Fruit fly (Drosophila melanogaster) whole organism, embryonic: Measurements from ENCODE around the gene CG33703.

ENCODE experiments used
- Atf6 ChIP-seq: fragments of 200-800 bp; sonication (Bioruptor generic); IDR thresholded peaks from 2 replicates; pipeline ENCODE4 v1.3.6; 2022; ENCODE audit warnings: missing biosample characterization, missing genetic modification characterization
- B-H2 ChIP-seq: fragments of 200-800 bp; sonication (Bioruptor generic); optimal IDR thresholded peaks from 2 replicates; lab custom pipeline; 2018; ENCODE audit warnings: missing biosample characterization, mild to moderate bottlenecking, missing genetic modification characterization
- CG10366 ChIP-seq: fragments of 200-800 bp; sonication (Bioruptor generic); IDR thresholded peaks from 2 replicates; pipeline ENCODE4 v1.3.6; 2022; ENCODE audit warnings: missing biosample characterization, missing genetic modification characterization
- CG10462 ChIP-seq: fragments of 200-800 bp; sonication (Bioruptor generic); optimal IDR thresholded peaks from 2 replicates; lab custom pipeline; 2016; ENCODE audit warnings: missing biosample characterization, missing genetic modification characterization
- CG11085 ChIP-seq: fragments of 200-800 bp; sonication (Bioruptor generic); IDR thresholded peaks from 2 replicates; pipeline ENCODE4 v1.3.6; 2022; ENCODE audit warnings: missing biosample characterization, missing genetic modification characterization
- CG12071 ChIP-seq: fragments of 200-800 bp; sonication (Bioruptor generic); optimal IDR thresholded peaks from 3 replicates; lab custom pipeline; 2018; ENCODE audit warnings: missing biosample characterization, mild to moderate bottlenecking, missing genetic modification characterization
- CG13775 ChIP-seq: fragments of 200-800 bp; sonication (Bioruptor generic); optimal IDR thresholded peaks from 3 replicates; lab custom pipeline; 2017; ENCODE audit warnings: missing biosample characterization, mild to moderate bottlenecking, missing genetic modification characterization
- CG14014 ChIP-seq: fragments of 200-800 bp; sonication (Bioruptor generic); IDR thresholded peaks from 2 replicates; pipeline ENCODE4 v1.3.6; 2022; ENCODE audit warnings: missing biosample characterization, missing genetic modification characterization
- CG14860 ChIP-seq: fragments of 200-800 bp; sonication (Bioruptor generic); IDR thresholded peaks from 3 replicates; pipeline ENCODE4 v1.3.6; 2022; ENCODE audit warnings: missing biosample characterization, missing genetic modification characterization; ENCODE audit not compliant: partially characterized antibody
- CG15073 ChIP-seq: fragments of 200-800 bp; sonication (Bioruptor generic); optimal IDR thresholded peaks from 2 replicates; lab custom pipeline; 2016; ENCODE audit warnings: missing biosample characterization, missing genetic modification characterization
- CG1603 ChIP-seq: fragments of 200-800 bp; sonication (Bioruptor generic); optimal IDR thresholded peaks from 2 replicates; lab custom pipeline; 2019; ENCODE audit warnings: missing biosample characterization, mild to moderate bottlenecking, missing genetic modification characterization, moderate library complexity
- CG1647 ChIP-seq: fragments of 200-800 bp; sonication (Bioruptor generic); optimal IDR thresholded peaks from 3 replicates; lab custom pipeline; 2016; ENCODE audit warnings: missing biosample characterization, missing genetic modification characterization
- CG17359 ChIP-seq: fragments of 200-800 bp; sonication (Bioruptor generic); optimal IDR thresholded peaks from 3 replicates; lab custom pipeline; 2018; ENCODE audit warnings: missing biosample characterization, mild to moderate bottlenecking, missing genetic modification characterization, moderate library complexity
- CG17802 ChIP-seq: fragments of 200-800 bp; sonication (Bioruptor generic); optimal IDR thresholded peaks from 2 replicates; lab custom pipeline; 2018; ENCODE audit warnings: missing biosample characterization, mild to moderate bottlenecking, missing genetic modification characterization, moderate library complexity
- CG18619 ChIP-seq: fragments of 200-800 bp; sonication (Bioruptor generic); optimal IDR thresholded peaks from 3 replicates; lab custom pipeline; 2017; ENCODE audit warnings: missing biosample characterization, mild to moderate bottlenecking, missing genetic modification characterization
- CG18764 ChIP-seq: fragments of 200-800 bp; sonication (Bioruptor generic); optimal IDR thresholded peaks from 3 replicates; lab custom pipeline; 2016; ENCODE audit warnings: missing biosample characterization, missing genetic modification characterization
- CG2199 ChIP-seq: fragments of 200-800 bp; sonication (Bioruptor generic); IDR thresholded peaks from 3 replicates; pipeline ENCODE4 v1.3.6; 2022; ENCODE audit warnings: missing biosample characterization, missing genetic modification characterization
- CG2875 ChIP-seq: fragments of 200-800 bp; sonication (Bioruptor generic); optimal IDR thresholded peaks from 2 replicates; lab custom pipeline; 2017; ENCODE audit warnings: missing biosample characterization, mild to moderate bottlenecking, missing genetic modification characterization, missing genetic modification reagents
- CG3163 ChIP-seq: fragments of 200-800 bp; sonication (Bioruptor generic); optimal IDR thresholded peaks from 3 replicates; lab custom pipeline; 2016; ENCODE audit warnings: missing biosample characterization, missing genetic modification characterization
- CG32532 ChIP-seq: fragments of 200-800 bp; sonication (Bioruptor generic); IDR thresholded peaks from 2 replicates; pipeline ENCODE4 v1.3.6; 2022; ENCODE audit warnings: missing biosample characterization, missing genetic modification characterization
- CG33213 ChIP-seq: fragments of 200-800 bp; sonication (Bioruptor generic); optimal IDR thresholded peaks from 3 replicates; lab custom pipeline; 2016; ENCODE audit warnings: missing biosample characterization, missing genetic modification characterization
- CG4707 ChIP-seq: fragments of 200-800 bp; sonication (Bioruptor generic); optimal IDR thresholded peaks from 2 replicates; lab custom pipeline; 2018; ENCODE audit warnings: missing biosample characterization, mild to moderate bottlenecking, missing genetic modification characterization, moderate library complexity
- CG6254 ChIP-seq: fragments of 200-800 bp; sonication (Bioruptor generic); optimal IDR thresholded peaks from 3 replicates; lab custom pipeline; 2017; ENCODE audit warnings: mild to moderate bottlenecking, missing biosample characterization, missing genetic modification reagents, missing genetic modification characterization
- CoRest ChIP-seq: fragments of 200-800 bp; sonication (Bioruptor generic); optimal IDR thresholded peaks from 3 replicates; lab custom pipeline; 2018; ENCODE audit warnings: missing biosample characterization, mild to moderate bottlenecking, missing genetic modification characterization, moderate library complexity
- E2f2 ChIP-seq: fragments of 200-800 bp; sonication (Bioruptor generic); IDR thresholded peaks from 2 replicates; pipeline ENCODE4 v1.3.6; 2022; ENCODE audit warnings: missing biosample characterization, missing genetic modification characterization
- Ets65A ChIP-seq: fragments of 200-800 bp; sonication (Bioruptor generic); peaks from one replicate; lab custom pipeline; 2016; ENCODE audit warnings: missing biosample characterization, missing genetic modification characterization
- HHEX ChIP-seq: fragments of 200-800 bp; sonication (Bioruptor generic); optimal IDR thresholded peaks from 3 replicates; lab custom pipeline; 2017; ENCODE audit warnings: missing biosample characterization, mild to moderate bottlenecking, missing genetic modification characterization, missing genetic modification reagents
- HmgD ChIP-seq: fragments of 200-800 bp; sonication (Bioruptor generic); optimal IDR thresholded peaks from 3 replicates; lab custom pipeline; 2016; ENCODE audit warnings: missing biosample characterization, missing genetic modification characterization
- Max ChIP-seq: fragments of 200-800 bp; sonication (Bioruptor generic); optimal IDR thresholded peaks from 2 replicates; lab custom pipeline; 2016; ENCODE audit warnings: missing biosample characterization, mild to moderate bottlenecking, missing genetic modification characterization
- Med ChIP-seq: fragments of 200-800 bp; sonication (Bioruptor generic); peaks from one replicate; lab custom pipeline; 2016; ENCODE audit warnings: missing biosample characterization, missing genetic modification characterization, mild to moderate bottlenecking, inconsistent platforms, moderate library complexity
- NC2α ChIP-seq: fragments of 200-800 bp; sonication (Bioruptor generic); optimal IDR thresholded peaks from 2 replicates; lab custom pipeline; 2016; ENCODE audit warnings: missing biosample characterization, missing genetic modification characterization
- NK7.1 ChIP-seq: fragments of 200-800 bp; sonication (Bioruptor generic); optimal IDR thresholded peaks from 3 replicates; lab custom pipeline; 2016; ENCODE audit warnings: missing biosample characterization, missing genetic modification characterization
- PHDP ChIP-seq: fragments of 200-800 bp; sonication (Bioruptor generic); optimal IDR thresholded peaks from 3 replicates; lab custom pipeline; 2018; ENCODE audit warnings: missing biosample characterization, mild to moderate bottlenecking, missing genetic modification characterization, moderate library complexity
- Rfx ChIP-seq: fragments of 200-800 bp; sonication (Bioruptor generic); IDR thresholded peaks from 2 replicates; pipeline ENCODE4 v1.3.6; 2022; ENCODE audit warnings: missing biosample characterization, missing genetic modification characterization
- Sox100B ChIP-seq: fragments of 200-800 bp; sonication (Bioruptor generic); optimal IDR thresholded peaks from 3 replicates; lab custom pipeline; 2018; ENCODE audit warnings: missing biosample characterization, mild to moderate bottlenecking, missing genetic modification characterization
- Spps ChIP-seq: fragments of 200-800 bp; sonication (Bioruptor generic); optimal IDR thresholded peaks from 2 replicates; lab custom pipeline; 2018; ENCODE audit warnings: missing biosample characterization, mild to moderate bottlenecking, missing genetic modification characterization
- Xrp1 ChIP-seq: fragments of 200-800 bp; sonication (Bioruptor generic); IDR thresholded peaks from 2 replicates; pipeline ENCODE4 v1.3.6; 2022; ENCODE audit warnings: missing biosample characterization, missing genetic modification characterization
- YL-1 ChIP-seq: fragments of 200-800 bp; sonication (Bioruptor generic); optimal IDR thresholded peaks from 3 replicates; lab custom pipeline; 2017; ENCODE audit warnings: missing biosample characterization, mild to moderate bottlenecking, missing genetic modification characterization
- ap ChIP-seq: fragments of 200-800 bp; sonication (Bioruptor generic); IDR thresholded peaks from 2 replicates; pipeline ENCODE4 v1.3.6; 2022; ENCODE audit warnings: missing biosample characterization, missing genetic modification characterization
- ara ChIP-seq: fragments of 200-800 bp; sonication (Bioruptor generic); IDR thresholded peaks from 2 replicates; pipeline ENCODE4 v1.3.6; 2022; ENCODE audit warnings: missing biosample characterization, missing genetic modification characterization
- cad ChIP-seq: fragments of >200 bp; optimal IDR thresholded peaks from 2 replicates; lab custom pipeline; 2017; ENCODE audit warnings: missing biosample characterization, missing genetic modification characterization
- cwo ChIP-seq: fragments of 200-800 bp; sonication (Bioruptor generic); optimal IDR thresholded peaks from 3 replicates; lab custom pipeline; 2017; ENCODE audit warnings: missing biosample characterization, missing genetic modification characterization, mild to moderate bottlenecking, moderate library complexity, missing genetic modification reagents
- dan ChIP-seq: fragments of 200-800 bp; sonication (Bioruptor generic); IDR thresholded peaks from 2 replicates; pipeline ENCODE4 v1.3.6; 2022; ENCODE audit warnings: missing biosample characterization, missing genetic modification characterization
- grau ChIP-seq: fragments of 200-800 bp; optimal IDR thresholded peaks from 3 replicates; lab custom pipeline; 2019; ENCODE audit warnings: missing biosample characterization, mild to moderate bottlenecking, missing genetic modification characterization, moderate library complexity
- gro ChIP-seq: fragments of 200-800 bp; sonication (Bioruptor generic); optimal IDR thresholded peaks from 2 replicates; lab custom pipeline; 2016; ENCODE audit warnings: missing biosample characterization, missing genetic modification characterization
- hbn ChIP-seq: fragments of 200-800 bp; sonication (Bioruptor generic); IDR thresholded peaks from 2 replicates; pipeline ENCODE4 v1.3.6; 2022; ENCODE audit warnings: missing biosample characterization, missing genetic modification characterization; ENCODE audit not compliant: partially characterized antibody
- hth ChIP-seq: fragments of >200 bp; optimal IDR thresholded peaks from 2 replicates; lab custom pipeline; 2017; ENCODE audit warnings: inconsistent platforms
- phol ChIP-seq: fragments of 200-800 bp; sonication (Bioruptor generic); optimal IDR thresholded peaks from 3 replicates; lab custom pipeline; 2018; ENCODE audit warnings: missing biosample characterization, mild to moderate bottlenecking, missing genetic modification characterization, moderate library complexity
- so ChIP-seq: fragments of 200-800 bp; sonication (Bioruptor generic); IDR thresholded peaks from 3 replicates; pipeline ENCODE4 v1.3.6; 2022; ENCODE audit warnings: missing biosample characterization, missing genetic modification characterization
- tup ChIP-seq: fragments of 200-800 bp; sonication (Bioruptor generic); optimal IDR thresholded peaks from 2 replicates; lab custom pipeline; 2016; ENCODE audit warnings: missing biosample characterization, mild to moderate bottlenecking, missing genetic modification characterization, moderate library complexity

CG33703 gene

DNA sequence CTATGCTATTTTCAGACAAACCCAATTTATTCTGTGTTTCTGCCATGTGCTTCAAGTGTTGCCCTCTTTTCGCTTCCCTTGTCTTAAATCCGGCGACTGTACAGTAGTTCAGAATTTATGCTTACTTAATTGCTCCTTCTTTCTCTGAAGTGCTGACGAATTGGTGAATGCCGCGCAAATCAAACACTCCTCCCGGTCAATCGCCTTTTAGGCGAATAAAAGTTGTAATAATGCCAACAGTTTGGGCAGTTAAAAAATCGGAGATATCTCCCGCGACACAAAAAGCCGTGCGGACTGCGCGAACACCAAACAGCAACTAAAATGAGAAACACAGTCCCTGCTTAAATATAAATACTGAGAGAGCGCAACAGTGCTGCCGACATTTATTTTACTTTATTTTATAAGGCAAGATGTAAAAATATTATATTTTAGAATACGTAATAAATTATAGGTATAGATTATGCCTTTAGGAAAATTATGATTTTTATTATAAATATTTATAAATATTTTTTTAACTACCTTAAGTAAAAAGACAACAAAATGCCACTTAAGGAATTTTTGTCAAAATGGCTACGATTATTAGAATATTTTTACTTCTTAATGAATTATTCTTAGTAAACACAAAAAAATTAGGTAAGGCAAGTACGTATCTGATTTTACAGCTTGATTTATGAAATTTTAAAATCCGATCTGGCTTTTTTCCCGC lies 7.3 kb downstream of the CG33703 start, which contains the start of gene path (continued):
- TF ChIP-seq CG4707 (GFP tag; lab: Kevin White, UChicago) (no peak), HHEX (GFP tag; lab: Kevin White, UChicago) (no peak), ap (no peak; the same call in 1 of the 2 replicates), CG3163 (GFP tag; lab: Kevin White, UChicago) (peak; percentile 54), NK7.1 (GFP tag; lab: Kevin White, UChicago) (no peak), CG18764 (GFP tag; lab: Kevin White, UChicago) (no peak), Med (GFP tag; lab: Kevin White, UChicago) (peak; percentile 85), CG13775 (GFP tag; lab: Kevin White, UChicago) (peak; percentile 3), Ets65A (GFP tag; lab: Kevin White, UChicago) (no peak), tup (GFP tag; lab: Kevin White, UChicago) (no peak), gro (GFP tag; lab: Kevin White, UChicago) (no peak), CG18619 (peak; percentile 38), grau (tag; lab: Kevin White, UChicago) (peak; percentile 51), YL-1 (GFP tag; lab: Kevin White, UChicago) (peak; percentile 4), Atf6 (GFP tag; lab: Robert Waterston, UW) (0 out of 2 replicates have a peak, but pooled peaks have one; percentile 24), so (GFP tag; lab: Robert Waterston, UW) (no peak), Rfx (GFP tag; lab: Robert Waterston, UW) (peak; percentile 29; the same call in 1 of the 2 replicates), CG6254 (GFP tag; lab: Kevin White, UChicago) (peak; percentile 22), CG1647 (no peak), CG14860 (no peak), hth (lab: Kevin White, UChicago) (no peak), CG14014 (GFP tag; lab: Robert Waterston, UW) (peak; percentile 17; the same call in 1 of the 2 replicates), CG33213 (GFP tag; lab: Kevin White, UChicago) (no peak), CG10462 (GFP tag; lab: Kevin White, UChicago) (no peak), CG11085 (GFP tag; lab: Robert Waterston, UW) (0 out of 2 replicates have a peak, but pooled peaks have one; percentile 18), CG2875 (GFP tag; lab: Kevin White, UChicago) (no peak), Sox100B (GFP tag; lab: Kevin White, UChicago) (peak; percentile 82), Max (peak; percentile 43), PHDP (peak; percentile 26), hbn (no peak), CG17359 (peak; percentile 39), cwo (GFP tag; lab: Kevin White, UChicago) (peak; percentile 50), ara (GFP tag; lab: Robert Waterston, UW) (0 out of 2 replicates have a peak, but pooled peaks have one; percentile 20), HmgD (GFP tag; lab: Kevin White, UChicago) (no peak), Spps (tag; lab: Kevin White, UChicago) (peak; percentile 59), cad (GFP tag; lab: Kevin White, UChicago) (no peak), CG15073 (no peak), E2f2 (GFP tag; lab: Robert Waterston, UW) (no peak), CG2199 (GFP tag; lab: Robert Waterston, UW) (peak; percentile 88; the same call in 2 of the 3 replicates), phol (tag; lab: Kevin White, UChicago) (peak; percentile 66), CG17802 (tag; lab: Kevin White, UChicago) (no peak), B-H2 (peak; percentile 43), NC2α (GFP tag; lab: Kevin White, UChicago) (peak; percentile 20), dan (GFP tag; lab: Robert Waterston, UW) (no peak), CG1603 (tag; lab: Kevin White, UChicago) (peak; percentile 20), CG12071 (GFP tag; lab: Kevin White, UChicago) (peak; percentile 19), CG32532 (GFP tag; lab: Robert Waterston, UW) (peak; percentile 30; the same call in 1 of the 2 replicates), CG10366 (peak; percentile 16; the same call in 1 of the 2 replicates), Xrp1 (GFP tag; lab: Robert Waterston, UW) (peak; percentile 48; the same call in 1 of the 2 replicates), CoRest (tag; lab: Kevin White, UChicago) (peak; percentile 19)
